Fruit fly (Drosophila melanogaster): Measurements from ENCODE around the gene CG1387.
A peak's percentile ranks its signal among the peaks of the same experiment; 100 is the strongest.

The CG1387 gene

DNA sequence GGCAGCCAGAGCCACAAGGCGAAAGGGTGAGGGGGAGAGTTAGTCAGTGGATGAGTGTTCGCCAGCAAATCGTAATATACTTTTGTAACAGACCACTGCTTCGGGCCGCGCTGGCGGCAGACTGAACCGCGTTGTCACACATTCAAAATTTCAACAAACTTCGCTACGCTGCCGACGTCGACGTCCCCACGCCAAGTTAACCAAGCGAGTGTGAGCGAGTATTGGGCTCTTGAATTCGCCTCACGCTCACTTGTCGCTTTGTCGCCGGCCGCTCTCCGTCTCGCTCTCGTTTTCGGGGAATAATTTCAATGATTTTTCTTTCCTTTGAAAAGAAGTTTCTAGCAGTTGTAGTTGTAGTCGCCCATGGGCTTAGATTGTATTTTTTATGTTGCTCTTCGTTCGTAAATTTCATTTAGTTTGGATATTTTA is 26.0 kb downstream of the CG1387 start, which contains the start of gene lawc (continued):
- TF ChIP-seq Trl (optimal IDR thresholded peaks at IDR 0.05) (peak; percentile 75 to 87), Trl (GFP tag; optimal IDR thresholded peaks at IDR 0.05) (peak; percentile 19), Hr39 (optimal IDR thresholded peaks at IDR 0.05) (no peak), CG32532 (GFP tag; IDR thresholded peaks at IDR 0.05) (peak; percentile 60), CG6175 (GFP tag; IDR thresholded peaks at IDR 0.05) (0 out of 3 replicates have a peak, but pooled peaks have one; percentile 48), CrebB (tag; optimal IDR thresholded peaks at IDR 0.05) (peak; percentile 81), CG6683 (GFP tag; optimal IDR thresholded peaks at IDR 0.05) (peak; percentile 41), Usf (GFP tag; optimal IDR thresholded peaks at IDR 0.05) (no peak), CoRest (tag; optimal IDR thresholded peaks at IDR 0.05) (no peak), MBD-R2 (GFP tag; IDR thresholded peaks at IDR 0.05) (peak; percentile 42; the same call in 1 of the 2 replicates), sob (GFP tag; IDR thresholded peaks at IDR 0.05) (peak; percentile 66; the same call in 1 of the 2 replicates), Elba2 (GFP tag; optimal IDR thresholded peaks at IDR 0.05) (no peak), pzg (GFP tag; optimal IDR thresholded peaks at IDR 0.05) (peak; percentile 12), CG11723 (GFP tag; optimal IDR thresholded peaks at IDR 0.05) (peak; percentile 25), br (optimal IDR thresholded peaks at IDR 0.05) (no peak), unpg (GFP tag; optimal IDR thresholded peaks at IDR 0.05) (peak; percentile 36)

DNA sequence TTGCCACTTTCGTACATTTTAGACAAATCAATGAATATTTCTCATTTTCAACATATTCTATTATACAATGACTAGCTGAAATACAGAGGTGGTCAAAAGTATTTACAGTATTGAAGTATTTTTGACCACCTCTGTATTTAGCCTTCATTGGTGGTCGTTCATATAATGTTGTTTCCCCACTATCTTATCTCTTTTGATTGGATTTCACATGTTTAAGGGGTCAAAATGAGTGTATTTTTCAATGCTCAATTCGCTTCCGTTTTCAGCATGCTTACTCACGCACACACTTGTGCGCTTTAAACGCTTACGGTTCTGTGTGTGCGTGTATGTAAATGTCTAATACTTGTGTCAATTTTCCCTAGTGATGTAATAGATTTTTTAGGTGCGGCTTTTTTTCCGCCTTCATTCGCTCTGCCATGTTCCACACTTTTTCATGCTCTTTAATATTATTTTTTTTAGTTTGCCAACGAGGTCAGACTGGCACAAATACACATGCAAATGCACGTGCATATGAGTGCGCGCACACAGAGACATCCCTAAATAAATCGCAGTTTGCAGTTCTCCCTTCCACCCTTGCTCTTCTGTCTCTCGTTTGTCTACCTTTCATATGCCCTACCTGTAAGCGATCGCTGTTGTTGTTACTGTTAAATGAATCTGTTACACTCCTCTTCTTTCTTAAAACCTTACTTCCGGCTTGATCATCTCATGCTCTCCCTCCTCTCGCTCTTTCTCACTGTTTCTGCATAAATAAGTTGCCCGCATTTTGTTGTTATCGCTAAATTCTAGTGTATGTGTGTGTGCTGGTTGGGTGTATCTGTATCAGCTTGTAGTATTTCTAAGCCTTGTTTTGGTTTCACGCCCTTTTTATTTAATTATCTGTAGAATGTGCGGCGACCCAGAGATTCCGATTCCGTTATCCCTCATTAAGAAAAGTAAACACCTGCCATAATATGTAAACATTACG is 26.9 kb downstream of the CG1387 start:
- TF ChIP-seq sd (tag; optimal IDR thresholded peaks at IDR 0.05) (peak; percentile 16), ind (GFP tag; optimal IDR thresholded peaks at IDR 0.05) (no peak), stc (GFP tag; IDR thresholded peaks at IDR 0.05) (no peak), pzg (GFP tag; optimal IDR thresholded peaks at IDR 0.05) (no peak), CG7271 (tag; optimal IDR thresholded peaks at IDR 0.05) (no peak), E2f2 (GFP tag; IDR thresholded peaks at IDR 0.05) (no peak), CG2889 (GFP tag; IDR thresholded peaks at IDR 0.05) (no peak), emc (GFP tag; optimal IDR thresholded peaks at IDR 0.05) (no peak), CG15696 (tag; optimal IDR thresholded peaks at IDR 0.05) (no peak), Mrtf (GFP tag; IDR thresholded peaks at IDR 0.05) (no peak), CG4360 (GFP tag; IDR thresholded peaks at IDR 0.05) (peak; percentile 71), p53 (GFP tag; optimal IDR thresholded peaks at IDR 0.05) (no peak), CG15514 (GFP tag; optimal IDR thresholded peaks at IDR 0.05) (no peak), z (GFP tag; IDR thresholded peaks at IDR 0.05) (0 out of 3 replicates have a peak, but pooled peaks have one; percentile 34), luna (GFP tag; optimal IDR thresholded peaks at IDR 0.05) (no peak), Poxn (GFP tag; IDR thresholded peaks at IDR 0.05) (no peak), Dref (GFP tag; IDR thresholded peaks at IDR 0.05) (no peak), Bdp1 (GFP tag; optimal IDR thresholded peaks at IDR 0.05) (no peak), oc (tag; optimal IDR thresholded peaks at IDR 0.05) (no peak), CG10209 (GFP tag; optimal IDR thresholded peaks at IDR 0.05) (peak; percentile 1), tgo (GFP tag; IDR thresholded peaks at IDR 0.05) (no peak), CG1602 (GFP tag; optimal IDR thresholded peaks at IDR 0.05) (no peak), Hr78 (GFP tag; optimal IDR thresholded peaks at IDR 0.05) (peak in 1 of 2 experiments; percentile 56), CG34376 (GFP tag; optimal IDR thresholded peaks at IDR 0.05) (no peak), Rx (GFP tag; IDR thresholded peaks at IDR 0.05) (no peak), chinmo (GFP tag; IDR thresholded peaks at IDR 0.05; ENCODE audit: partially characterized antibody) (peak; percentile 92), Dip3 (GFP tag; optimal IDR thresholded peaks at IDR 0.05) (no peak), ATbp (GFP tag; optimal IDR thresholded peaks at IDR 0.05) (peak; percentile 3), TFAM (GFP tag; optimal IDR thresholded peaks at IDR 0.05) (no peak), CG1832 (GFP tag; optimal IDR thresholded peaks at IDR 0.05) (no peak), nom (GFP tag; optimal IDR thresholded peaks at IDR 0.05) (peak; percentile 22), Fer1 (GFP tag; optimal IDR thresholded peaks at IDR 0.05) (no peak), CG16813 (GFP tag; IDR thresholded peaks at IDR 0.05; ENCODE audit: partially characterized antibody) (no peak), corto (GFP tag; optimal IDR thresholded peaks at IDR 0.05) (no peak)
